Fruit fly (Drosophila melanogaster): ENCODE data around the gene Rbp9.

The Rbp9 gene

DNA sequence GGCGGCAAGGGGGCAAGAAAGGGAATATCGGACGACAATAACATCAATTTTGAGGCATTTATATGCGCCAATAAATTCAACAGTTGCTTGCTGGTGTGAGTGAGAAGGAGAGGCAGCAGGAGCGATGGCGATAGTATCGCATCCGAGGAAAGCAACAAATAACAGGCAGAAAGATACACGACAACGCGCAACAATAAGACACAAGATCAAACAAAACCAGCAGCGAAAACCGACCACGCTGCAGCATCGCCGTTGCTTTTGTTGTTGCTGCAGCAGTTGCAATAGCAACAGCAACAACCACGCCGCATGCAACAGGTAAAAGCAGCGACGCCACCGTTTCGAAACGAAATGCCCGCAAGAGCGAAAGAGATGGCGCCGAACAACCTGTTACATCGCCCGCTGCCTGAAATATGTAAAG is 46.0 kb downstream of the Rbp9 start:
- TF ChIP-seq CG10348 (GFP tag; IDR thresholded peaks at IDR 0.05) (no peak), CG12605 (GFP tag; IDR thresholded peaks at IDR 0.05) (peak; percentile 51; the same call in 1 of the 2 replicates), Pif1B (GFP tag; optimal IDR thresholded peaks at IDR 0.05) (no peak), CG15710 (tag; optimal IDR thresholded peaks at IDR 0.05) (no peak), CG34367 (tag; optimal IDR thresholded peaks at IDR 0.05) (no peak), D1 (tag; optimal IDR thresholded peaks at IDR 0.05) (no peak), CG13204 (GFP tag; optimal IDR thresholded peaks at IDR 0.05) (peak; percentile 50), Ets98B (GFP tag; IDR thresholded peaks at IDR 0.05) (no peak), CG8159 (tag; optimal IDR thresholded peaks at IDR 0.05) (no peak)

DNA sequence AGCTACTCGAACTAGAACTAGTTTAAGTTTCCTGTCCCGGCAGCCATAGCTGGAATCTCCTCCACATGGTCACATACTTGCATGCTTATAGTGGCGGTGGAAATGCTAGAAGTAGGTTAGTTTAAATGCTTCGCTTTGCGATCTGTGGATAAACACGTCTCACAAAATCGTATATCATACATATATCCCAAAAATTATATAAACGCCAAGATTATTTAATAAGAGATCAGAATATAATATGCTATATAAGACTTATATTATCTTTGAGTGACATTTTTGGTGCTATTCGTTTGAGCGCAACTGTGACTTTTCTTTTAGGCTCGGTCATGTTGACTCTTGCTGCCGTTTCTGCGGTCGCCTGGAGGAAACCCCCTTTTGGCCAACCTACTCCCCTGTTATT is 47.4 kb downstream of the Rbp9 start:
- 0 out of 3 replicates have a peak, but pooled peaks have one; percentile 47 for TF ChIP-seq CG4496 (GFP tag; IDR thresholded peaks at IDR 0.05)
- no peak for TF ChIP-seq Pif1A (GFP tag; optimal IDR thresholded peaks at IDR 0.05)
- peak; percentile 69 for TF ChIP-seq CG8301 (tag; optimal IDR thresholded peaks at IDR 0.05)
- TF ChIP-seq CG13204 (GFP tag; optimal IDR thresholded peaks at IDR 0.05): no peak
- TF ChIP-seq CG9948 (tag; optimal IDR thresholded peaks at IDR 0.05): peak; percentile 3
- TF ChIP-seq EcR (GFP tag; optimal IDR thresholded peaks at IDR 0.05): no peak
- TF ChIP-seq fd96Ca (GFP tag; IDR thresholded peaks at IDR 0.05): no peak
- no peak for TF ChIP-seq rn (GFP tag; IDR thresholded peaks at IDR 0.05)
- no peak for TF ChIP-seq CG17806 (tag; optimal IDR thresholded peaks at IDR 0.05)
- no peak for TF ChIP-seq D1 (tag; optimal IDR thresholded peaks at IDR 0.05)
- peak; percentile 39; the same call in 1 of the 2 replicates for TF ChIP-seq CG12605 (GFP tag; IDR thresholded peaks at IDR 0.05)
- TF ChIP-seq Ets98B (GFP tag; IDR thresholded peaks at IDR 0.05): peak; percentile 53; the same call in 1 of the 2 replicates
- TF ChIP-seq gl (tag; optimal IDR thresholded peaks at IDR 0.05): no peak
- peak; percentile 17; the same call in 1 of the 2 replicates for TF ChIP-seq CG32121 (GFP tag; IDR thresholded peaks at IDR 0.05)
- TF ChIP-seq Snoo (tag; optimal IDR thresholded peaks at IDR 0.05): no peak
- no peak for TF ChIP-seq CG15710 (tag; optimal IDR thresholded peaks at IDR 0.05)

DNA sequence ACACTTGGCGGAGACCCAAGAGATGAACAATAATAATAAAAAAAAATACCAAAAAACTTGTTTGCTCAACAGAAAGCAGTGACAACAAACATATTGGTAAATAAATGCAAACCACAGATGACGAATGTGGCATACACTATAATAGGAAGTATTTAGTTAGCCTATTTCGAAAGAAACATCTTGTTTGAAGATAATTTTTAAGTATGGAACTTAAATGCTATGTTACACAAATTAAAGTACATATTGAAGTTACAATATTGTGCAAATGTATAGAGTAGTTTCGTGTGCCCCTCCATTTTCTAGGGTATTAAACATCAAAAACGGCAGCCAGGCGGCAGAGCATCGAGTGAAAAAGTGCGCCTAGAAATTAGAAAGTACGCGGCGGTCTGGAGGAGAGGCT is 48.8 kb downstream of the Rbp9 start:
- peak; percentile 85 for TF ChIP-seq CG32121 (GFP tag; IDR thresholded peaks at IDR 0.05)
- no peak for TF ChIP-seq CG9948 (tag; optimal IDR thresholded peaks at IDR 0.05)
- TF ChIP-seq CG8159 (tag; optimal IDR thresholded peaks at IDR 0.05): no peak
- peak; percentile 59 for TF ChIP-seq Pif1A (GFP tag; optimal IDR thresholded peaks at IDR 0.05)
- TF ChIP-seq CG8301 (tag; optimal IDR thresholded peaks at IDR 0.05): peak; percentile 90
- TF ChIP-seq Ets98B (GFP tag; IDR thresholded peaks at IDR 0.05): peak; percentile 89
- peak; percentile 44; the same call in 1 of the 2 replicates for TF ChIP-seq rn (GFP tag; IDR thresholded peaks at IDR 0.05)
- peak; percentile 57; the same call in 1 of the 2 replicates for TF ChIP-seq CG10348 (GFP tag; IDR thresholded peaks at IDR 0.05)
- peak; percentile 81 for TF ChIP-seq CG14655 (GFP tag; optimal IDR thresholded peaks at IDR 0.05)
- no peak for TF ChIP-seq fd96Ca (GFP tag; IDR thresholded peaks at IDR 0.05)
- peak; percentile 73 for TF ChIP-seq CG4496 (GFP tag; IDR thresholded peaks at IDR 0.05)

DNA sequence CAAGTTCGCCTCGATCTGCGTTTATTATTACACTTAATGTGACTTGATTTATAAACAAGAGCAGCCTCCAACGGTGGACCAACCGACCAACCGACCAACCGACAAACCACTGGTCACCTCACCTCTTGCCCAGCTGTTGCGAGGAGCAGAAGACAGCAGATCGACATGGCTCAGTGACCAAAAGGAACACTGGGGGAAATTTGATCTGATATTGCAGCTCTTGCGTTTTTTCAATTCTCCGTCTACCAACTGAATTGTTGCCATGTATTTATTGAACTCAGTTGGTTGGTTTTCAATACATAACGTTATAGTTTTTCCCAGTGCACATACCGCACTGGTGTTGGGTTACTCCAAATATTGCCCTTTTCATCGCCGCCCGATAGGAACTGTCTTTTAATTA is 50.0 kb downstream of the Rbp9 start:
- TF ChIP-seq CG15710 (tag; optimal IDR thresholded peaks at IDR 0.05) (peak; percentile 45), CG8301 (tag; optimal IDR thresholded peaks at IDR 0.05) (no peak), EcR (GFP tag; optimal IDR thresholded peaks at IDR 0.05) (peak; percentile 61), CG4496 (GFP tag; IDR thresholded peaks at IDR 0.05) (peak; percentile 44; the same call in 2 of the 3 replicates), CG12605 (GFP tag; IDR thresholded peaks at IDR 0.05) (no peak), Ets98B (GFP tag; IDR thresholded peaks at IDR 0.05) (no peak), gl (tag; optimal IDR thresholded peaks at IDR 0.05) (peak; percentile 3), CG17806 (tag; optimal IDR thresholded peaks at IDR 0.05) (peak; percentile 53), CG32121 (GFP tag; IDR thresholded peaks at IDR 0.05) (no peak), CG14655 (GFP tag; optimal IDR thresholded peaks at IDR 0.05) (no peak), rn (GFP tag; IDR thresholded peaks at IDR 0.05) (no peak), Pif1A (GFP tag; optimal IDR thresholded peaks at IDR 0.05) (peak; percentile 18), CG10348 (GFP tag; IDR thresholded peaks at IDR 0.05) (no peak), Pif1B (GFP tag; optimal IDR thresholded peaks at IDR 0.05) (peak; percentile 4), CG34367 (tag; optimal IDR thresholded peaks at IDR 0.05) (peak; percentile 25), CG8159 (tag; optimal IDR thresholded peaks at IDR 0.05) (peak; percentile 41), CG13204 (GFP tag; optimal IDR thresholded peaks at IDR 0.05) (peak; percentile 33), D1 (tag; optimal IDR thresholded peaks at IDR 0.05) (no peak), Snoo (tag; optimal IDR thresholded peaks at IDR 0.05) (peak; percentile 11), CG9948 (tag; optimal IDR thresholded peaks at IDR 0.05) (peak; percentile 10), fd96Ca (GFP tag; IDR thresholded peaks at IDR 0.05) (peak; percentile 55; the same call in 2 of the 3 replicates)

DNA sequence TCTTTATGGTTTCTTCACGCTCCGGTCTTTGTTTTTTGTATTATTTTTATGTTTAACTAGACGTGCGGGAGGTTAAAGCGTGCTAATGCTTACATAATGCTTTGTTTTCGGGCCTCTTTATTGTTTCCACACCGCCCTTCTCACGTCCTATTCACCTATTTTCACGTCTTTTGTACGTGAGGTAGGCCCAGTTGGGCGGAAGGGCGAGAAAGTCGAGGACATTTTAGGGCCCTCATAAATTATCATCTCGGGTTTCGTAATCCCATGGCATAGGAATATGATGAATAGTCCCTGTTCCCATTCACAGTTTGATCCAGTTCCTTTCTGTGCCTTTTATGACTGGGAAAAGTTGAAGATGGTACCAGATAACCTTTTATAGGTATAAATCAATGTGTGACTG is 50.9 kb downstream of the Rbp9 start:
- no peak for TF ChIP-seq CG8301 (tag; optimal IDR thresholded peaks at IDR 0.05)
- no peak for TF ChIP-seq CG15710 (tag; optimal IDR thresholded peaks at IDR 0.05)
- TF ChIP-seq CG34367 (tag; optimal IDR thresholded peaks at IDR 0.05): no peak
- no peak for TF ChIP-seq CG10348 (GFP tag; IDR thresholded peaks at IDR 0.05)
- no peak for TF ChIP-seq Pif1A (GFP tag; optimal IDR thresholded peaks at IDR 0.05)
- TF ChIP-seq CG32121 (GFP tag; IDR thresholded peaks at IDR 0.05): no peak
- TF ChIP-seq Snoo (tag; optimal IDR thresholded peaks at IDR 0.05): no peak
- TF ChIP-seq CG13204 (GFP tag; optimal IDR thresholded peaks at IDR 0.05): no peak
- no peak for TF ChIP-seq CG12605 (GFP tag; IDR thresholded peaks at IDR 0.05)
- no peak for TF ChIP-seq CG8159 (tag; optimal IDR thresholded peaks at IDR 0.05)
- TF ChIP-seq Pif1B (GFP tag; optimal IDR thresholded peaks at IDR 0.05): no peak
- TF ChIP-seq CG14655 (GFP tag; optimal IDR thresholded peaks at IDR 0.05): no peak

DNA sequence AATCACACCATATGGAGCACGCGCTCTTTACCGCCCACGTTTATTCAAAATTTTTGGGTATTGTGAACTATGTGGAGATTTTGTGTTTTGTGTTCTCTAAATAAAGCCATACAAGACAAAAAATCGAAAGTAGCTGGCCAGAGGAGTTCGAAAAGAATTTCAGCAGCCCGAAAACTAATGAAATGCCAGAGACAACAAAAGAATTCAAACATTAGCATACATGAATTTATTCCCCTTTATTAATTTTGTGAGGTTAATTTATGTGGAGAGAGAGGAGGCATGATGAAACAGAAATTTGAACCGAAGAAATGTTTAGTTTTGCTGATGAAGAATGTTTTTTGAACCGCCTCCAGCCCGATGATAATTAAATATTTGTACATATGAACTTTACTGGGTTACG is 51.6 kb downstream of the Rbp9 start:
- TF ChIP-seq CG13204 (GFP tag; optimal IDR thresholded peaks at IDR 0.05): no peak
- no peak for TF ChIP-seq CG32121 (GFP tag; IDR thresholded peaks at IDR 0.05)
- no peak for TF ChIP-seq fd96Ca (GFP tag; IDR thresholded peaks at IDR 0.05)
- no peak for TF ChIP-seq CG8301 (tag; optimal IDR thresholded peaks at IDR 0.05)
- TF ChIP-seq CG14655 (GFP tag; optimal IDR thresholded peaks at IDR 0.05): no peak
- TF ChIP-seq Pif1B (GFP tag; optimal IDR thresholded peaks at IDR 0.05): no peak
- no peak for TF ChIP-seq CG17806 (tag; optimal IDR thresholded peaks at IDR 0.05)
- no peak for TF ChIP-seq CG9948 (tag; optimal IDR thresholded peaks at IDR 0.05)
- TF ChIP-seq Ets98B (GFP tag; IDR thresholded peaks at IDR 0.05): no peak
- TF ChIP-seq Snoo (tag; optimal IDR thresholded peaks at IDR 0.05): no peak
- no peak for TF ChIP-seq CG4496 (GFP tag; IDR thresholded peaks at IDR 0.05)
- no peak for TF ChIP-seq CG15710 (tag; optimal IDR thresholded peaks at IDR 0.05)
- TF ChIP-seq CG10348 (GFP tag; IDR thresholded peaks at IDR 0.05): no peak
- TF ChIP-seq CG12605 (GFP tag; IDR thresholded peaks at IDR 0.05): no peak
- no peak for TF ChIP-seq D1 (tag; optimal IDR thresholded peaks at IDR 0.05)
- TF ChIP-seq rn (GFP tag; IDR thresholded peaks at IDR 0.05): no peak
- TF ChIP-seq gl (tag; optimal IDR thresholded peaks at IDR 0.05): no peak
- TF ChIP-seq EcR (GFP tag; optimal IDR thresholded peaks at IDR 0.05): no peak
